Fruit fly (Drosophila melanogaster) whole organism: ENCODE measurements around the gene bowl.

Experiments
- Dll ChIP-seq: fragments of >200 bp; optimal IDR thresholded peaks from 2 replicates; lab custom pipeline; 2017
- EcR ChIP-seq, 2 experiments: fragments of >200 bp; optimal IDR thresholded peaks; 2 replicates each; lab custom pipeline; 2017; ENCODE audit warnings: missing biosample characterization in 2 of 2, missing genetic modification characterization in 2 of 2, missing genetic modification reagents in 2 of 2
- psq ChIP-seq: fragments of >200 bp; optimal IDR thresholded peaks from 2 replicates; lab custom pipeline; 2017
- usp ChIP-seq: fragments of >200 bp; optimal IDR thresholded peaks from 2 replicates; lab custom pipeline; 2017; ENCODE audit warnings: missing biosample characterization, missing genetic modification characterization, mixed read lengths

DNA sequence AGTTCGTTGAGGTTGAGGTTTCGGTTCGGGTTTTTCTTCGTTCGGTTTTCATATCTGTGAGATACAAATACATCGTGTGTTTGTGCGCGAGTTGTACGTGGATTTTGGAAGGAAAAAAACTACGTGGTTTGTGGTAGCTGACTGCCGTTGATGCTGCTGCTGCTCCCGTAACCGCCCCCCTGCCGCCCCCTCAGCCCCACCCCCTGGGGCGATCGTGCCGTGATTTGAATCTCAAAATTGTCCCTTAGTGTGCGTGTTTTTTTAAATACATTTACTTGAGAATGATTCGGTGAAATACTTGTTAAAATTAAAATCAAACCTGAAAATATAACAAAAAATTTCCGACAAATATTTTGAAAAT, 548 bp downstream of the bowl start:
- TF ChIP-seq Dll (lab: Kevin White, UChicago) (no peak), psq (lab: Kevin White, UChicago) (no peak), EcR (GFP tag; optimal IDR thresholded peaks at IDR 0.05; lab: Kevin White, UChicago) (no peak), usp (no peak)
